Worm (Caenorhabditis elegans) whole organism, L2 larva: ENCODE data around the gene enu-3.5.

Experiments
- C34F6.9 ChIP-seq: fragments of 150-350 bp; optimal IDR thresholded peaks from 2 replicates; lab custom pipeline; 2014; ENCODE audit warnings: missing biosample characterization, missing genetic modification characterization
- F13H6.1 ChIP-seq: sonication (generic microtip); optimal IDR thresholded peaks from 2 replicates; lab custom pipeline; 2016; ENCODE audit warnings: missing genetic modification characterization, missing compliant biosample characterization
- R02D3.7 ChIP-seq: fragments of 150-350 bp; optimal IDR thresholded peaks from 2 replicates; lab custom pipeline; 2014; ENCODE audit warnings: missing biosample characterization, missing genetic modification characterization
- Y55F3AM.14 ChIP-seq: fragments of 200-800 bp; sonication (Bioruptor generic); optimal IDR thresholded peaks from 2 replicates; lab custom pipeline; 2018; ENCODE audit warnings: mild to moderate bottlenecking, missing genetic modification characterization, missing compliant biosample characterization
- ZK546.5 ChIP-seq: sonication (generic microtip); optimal IDR thresholded peaks from 2 replicates; lab custom pipeline; 2017; ENCODE audit warnings: missing biosample characterization, missing genetic modification characterization
- alr-1 ChIP-seq: fragments of 150-350 bp; optimal IDR thresholded peaks from 2 replicates; lab custom pipeline; 2014; ENCODE audit warnings: missing biosample characterization, missing genetic modification characterization
- aly-2 ChIP-seq: fragments of 150-350 bp; optimal IDR thresholded peaks from 2 replicates; lab custom pipeline; 2014; ENCODE audit warnings: missing biosample characterization, missing genetic modification characterization
- ama-1 ChIP-seq: fragments of 150-350 bp; optimal IDR thresholded peaks from 2 replicates; lab custom pipeline; 2018; ENCODE audit warnings: inconsistent platforms
- blmp-1 ChIP-seq: sonication (generic microtip); optimal IDR thresholded peaks from 2 replicates; lab custom pipeline; 2017; ENCODE audit warnings: missing genetic modification characterization, mild to moderate bottlenecking, missing compliant biosample characterization, antibody characterized with exemption, moderate library complexity; ENCODE audit not compliant: insufficient read depth
- ceh-16 ChIP-seq: fragments of 150-350 bp; optimal IDR thresholded peaks from 2 replicates; lab custom pipeline; 2014; ENCODE audit warnings: missing biosample characterization, missing genetic modification characterization
- ceh-82 ChIP-seq: fragments of 150-350 bp; optimal IDR thresholded peaks from 2 replicates; lab custom pipeline; 2014; ENCODE audit warnings: missing biosample characterization, missing genetic modification characterization
- crh-2 ChIP-seq: sonication (generic microtip); optimal IDR thresholded peaks from 2 replicates; lab custom pipeline; 2017; ENCODE audit warnings: missing biosample characterization, missing genetic modification characterization
- dmd-4 ChIP-seq: sonication (generic microtip); optimal IDR thresholded peaks from 2 replicates; lab custom pipeline; 2017; ENCODE audit warnings: missing biosample characterization, missing genetic modification characterization
- elt-1 ChIP-seq: fragments of 150-350 bp; optimal IDR thresholded peaks from 2 replicates; lab custom pipeline; 2014; ENCODE audit warnings: missing biosample characterization, missing genetic modification characterization
- fos-1 ChIP-seq: fragments of 150-350 bp; optimal IDR thresholded peaks from 2 replicates; lab custom pipeline; 2014; ENCODE audit warnings: missing biosample characterization, missing genetic modification characterization
- gmeb-1 ChIP-seq: fragments of 150-350 bp; optimal IDR thresholded peaks from 2 replicates; lab custom pipeline; 2014; ENCODE audit warnings: missing biosample characterization, missing genetic modification characterization
- lin-11 ChIP-seq: fragments of 150-350 bp; sonication (generic microtip); optimal IDR thresholded peaks from 2 replicates; lab custom pipeline; 2014; ENCODE audit warnings: missing biosample characterization, missing genetic modification characterization, inconsistent platforms, mixed read lengths
- lin-13 ChIP-seq: fragments of 150-350 bp; optimal IDR thresholded peaks from 2 replicates; lab custom pipeline; 2014; ENCODE audit warnings: missing biosample characterization, missing genetic modification reagents, missing genetic modification characterization
- mab-5 ChIP-seq: fragments of 150-350 bp; optimal IDR thresholded peaks from 2 replicates; lab custom pipeline; 2014; ENCODE audit warnings: missing biosample characterization, missing genetic modification characterization
- mbf-1 ChIP-seq: sonication (generic microtip); optimal IDR thresholded peaks from 2 replicates; lab custom pipeline; 2017; ENCODE audit warnings: missing biosample characterization, missing genetic modification characterization
- mdl-1 ChIP-seq, 2 experiments: fragments of 150-350 bp in 1 of 2; sonication (generic microtip) in 1 of 2; optimal IDR thresholded peaks; 2 replicates each; lab custom pipeline; 2017; ENCODE audit warnings: missing biosample characterization in 2 of 2, missing genetic modification characterization in 2 of 2
- nhr-10 ChIP-seq: sonication (generic microtip); optimal IDR thresholded peaks from 2 replicates; lab custom pipeline; 2017; ENCODE audit warnings: missing biosample characterization, missing genetic modification characterization
- nhr-11 ChIP-seq: fragments of 150-350 bp; optimal IDR thresholded peaks from 2 replicates; lab custom pipeline; 2014; ENCODE audit warnings: missing biosample characterization, missing genetic modification characterization
- nhr-129 ChIP-seq: fragments of 150-350 bp; optimal IDR thresholded peaks from 2 replicates; lab custom pipeline; 2014; ENCODE audit warnings: missing biosample characterization, missing genetic modification characterization
- nhr-23 ChIP-seq: fragments of 150-350 bp; optimal IDR thresholded peaks from 2 replicates; lab custom pipeline; 2014; ENCODE audit warnings: missing biosample characterization, missing genetic modification reagents, missing genetic modification characterization
- nhr-237 ChIP-seq: fragments of 150-350 bp; optimal IDR thresholded peaks from 2 replicates; lab custom pipeline; 2014; ENCODE audit warnings: missing biosample characterization, missing genetic modification characterization
- nhr-25 ChIP-seq: fragments of 150-350 bp; sonication (generic microtip); optimal IDR thresholded peaks from 3 replicates; lab custom pipeline; 2014; ENCODE audit warnings: missing biosample characterization, missing genetic modification characterization
- nhr-6 ChIP-seq: fragments of 150-350 bp; optimal IDR thresholded peaks from 2 replicates; lab custom pipeline; 2014; ENCODE audit warnings: missing biosample characterization, missing genetic modification characterization
- sem-4 ChIP-seq: fragments of 150-350 bp; optimal IDR thresholded peaks from 2 replicates; lab custom pipeline; 2014; ENCODE audit warnings: missing biosample characterization, missing genetic modification reagents, missing genetic modification characterization
- skn-1 ChIP-seq: sonication (generic microtip); optimal IDR thresholded peaks from 2 replicates; lab custom pipeline; 2017; ENCODE audit warnings: missing biosample characterization, missing genetic modification characterization
- sma-3 ChIP-seq: sonication (generic microtip); optimal IDR thresholded peaks from 2 replicates; lab custom pipeline; 2016; ENCODE audit warnings: missing genetic modification reagents, missing genetic modification characterization, missing compliant biosample characterization
- sma-9 ChIP-seq, 2 experiments: fragments of 150-350 bp in 1 of 2; sonication (generic microtip) in 1 of 2; optimal IDR thresholded peaks; 2 replicates each; lab custom pipeline; 2014 to 2016; ENCODE audit warnings: missing genetic modification characterization in 2 of 2, mild to moderate bottlenecking in 1 of 2, missing biosample characterization in 1 of 2, missing compliant biosample characterization in 1 of 2, missing genetic modification reagents in 1 of 2, moderate library complexity in 1 of 2
- snpc-4 ChIP-seq: fragments of 150-350 bp; optimal IDR thresholded peaks from 2 replicates; lab custom pipeline; 2014; ENCODE audit warnings: missing biosample characterization, missing genetic modification characterization
- unc-39 ChIP-seq: fragments of 150-350 bp; optimal IDR thresholded peaks from 2 replicates; lab custom pipeline; 2014; ENCODE audit warnings: missing biosample characterization, missing genetic modification characterization
- unc-55 ChIP-seq: fragments of 150-350 bp; sonication (generic microtip); optimal IDR thresholded peaks from 3 replicates; lab custom pipeline; 2014; ENCODE audit warnings: missing biosample characterization, missing genetic modification reagents, missing genetic modification characterization
- unc-62 ChIP-seq: fragments of 150-350 bp; optimal IDR thresholded peaks from 2 replicates; lab custom pipeline; 2014; ENCODE audit warnings: missing biosample characterization, missing genetic modification reagents, missing genetic modification characterization
- zag-1 ChIP-seq: fragments of 150-350 bp; optimal IDR thresholded peaks from 2 replicates; lab custom pipeline; 2014; ENCODE audit warnings: missing biosample characterization, missing genetic modification characterization
- ztf-11 ChIP-seq: sonication (generic microtip); optimal IDR thresholded peaks from 2 replicates; lab custom pipeline; 2017; ENCODE audit warnings: missing biosample characterization, missing genetic modification characterization
- ztf-4 ChIP-seq: fragments of 150-350 bp; optimal IDR thresholded peaks from 2 replicates; lab custom pipeline; 2014; ENCODE audit warnings: missing biosample characterization, missing genetic modification characterization

enu-3.5 gene

DNA sequence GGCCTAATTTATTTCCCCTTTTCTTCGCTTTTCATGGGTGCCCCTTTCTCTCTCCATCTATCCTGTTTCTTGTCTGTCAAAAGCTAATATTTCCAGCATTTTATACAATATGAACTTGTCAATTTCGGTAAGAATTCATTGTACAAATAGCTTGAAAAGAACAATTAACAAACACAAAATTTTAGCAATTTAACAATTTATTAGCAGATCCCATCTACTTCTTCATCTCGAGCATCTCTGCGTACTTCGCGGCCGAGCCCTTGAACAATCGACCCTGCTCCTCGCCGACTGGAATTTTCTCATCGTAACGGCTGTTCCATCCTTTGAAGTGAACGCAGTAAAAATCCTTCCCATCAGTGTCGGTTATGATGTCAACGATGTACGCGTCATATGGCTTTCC lies 2.3 kb upstream of the enu-3.5 start:
- TF ChIP-seq nhr-11, result no peak
- TF ChIP-seq mbf-1, result no peak
- TF ChIP-seq alr-1, result no peak
- no peak for TF ChIP-seq lin-11 (tag; lab: Kevin White, UChicago)
- TF ChIP-seq unc-62 (GFP tag; lab: Kevin White, UChicago), result no peak
- no peak for TF ChIP-seq lin-13 (GFP tag; lab: Kevin White, UChicago)
- TF ChIP-seq crh-2 (tag; lab: Kevin White, UChicago), result no peak
- no peak for TF ChIP-seq aly-2 (tag; lab: Kevin White, UChicago)
- no peak for TF ChIP-seq ZK546.5 (tag; lab: Kevin White, UChicago)
- no peak for TF ChIP-seq skn-1
- no peak for TF ChIP-seq ztf-11 (tag; lab: Kevin White, UChicago)
- TF ChIP-seq elt-1, result no peak
- no peak for TF ChIP-seq unc-39 (tag; lab: Kevin White, UChicago)
- TF ChIP-seq fos-1 (tag; lab: Kevin White, UChicago), result no peak

DNA sequence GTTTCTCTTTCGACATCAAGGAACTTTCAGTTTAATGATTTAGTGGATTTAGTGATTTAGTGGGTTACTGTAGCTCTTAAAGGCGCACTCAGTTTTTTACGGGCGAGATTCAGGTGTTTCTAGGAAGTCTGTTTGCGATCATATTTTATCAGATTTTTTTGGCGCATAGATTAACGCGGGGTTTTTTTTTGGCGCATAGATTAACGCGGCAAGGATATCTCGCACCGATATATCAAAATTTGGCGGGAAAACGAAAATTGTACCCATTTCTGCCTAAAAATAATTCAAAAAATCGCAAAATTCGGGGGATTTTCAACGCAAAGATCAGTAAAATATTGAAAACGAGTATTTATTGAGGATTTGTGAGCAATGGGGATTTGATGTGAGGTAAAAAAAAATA lies 2.7 kb downstream of the enu-3.5 start:
- TF ChIP-seq dmd-4 (tag; lab: Kevin White, UChicago) (no peak), blmp-1 (tag; lab: Kevin White, UChicago) (no peak), mdl-1 (tag; optimal IDR thresholded peaks at IDR 0.05; lab: Kevin White, UChicago) (no peak), ZK546.5 (tag; lab: Kevin White, UChicago) (no peak), C34F6.9 (tag; lab: Kevin White, UChicago) (no peak), mab-5 (tag; lab: Kevin White, UChicago) (no peak), nhr-237 (tag; lab: Kevin White, UChicago) (no peak), nhr-25 (tag; lab: Kevin White, UChicago) (no peak), Y55F3AM.14 (GFP tag; lab: Kevin White, UChicago) (no peak), nhr-11 (no peak), crh-2 (tag; lab: Kevin White, UChicago) (no peak), nhr-6 (tag; lab: Kevin White, UChicago) (no peak), sma-9 (GFP tag; optimal IDR thresholded peaks at IDR 0.05; lab: Kevin White, UChicago) (no peak), sma-9 (tag; optimal IDR thresholded peaks at IDR 0.05; lab: Kevin White, UChicago) (no peak), ama-1 (lab: Kevin White, UChicago) (no peak), ceh-16 (tag; lab: Kevin White, UChicago) (no peak), nhr-129 (tag; lab: Kevin White, UChicago) (no peak), skn-1 (no peak), fos-1 (tag; lab: Kevin White, UChicago) (no peak)

DNA sequence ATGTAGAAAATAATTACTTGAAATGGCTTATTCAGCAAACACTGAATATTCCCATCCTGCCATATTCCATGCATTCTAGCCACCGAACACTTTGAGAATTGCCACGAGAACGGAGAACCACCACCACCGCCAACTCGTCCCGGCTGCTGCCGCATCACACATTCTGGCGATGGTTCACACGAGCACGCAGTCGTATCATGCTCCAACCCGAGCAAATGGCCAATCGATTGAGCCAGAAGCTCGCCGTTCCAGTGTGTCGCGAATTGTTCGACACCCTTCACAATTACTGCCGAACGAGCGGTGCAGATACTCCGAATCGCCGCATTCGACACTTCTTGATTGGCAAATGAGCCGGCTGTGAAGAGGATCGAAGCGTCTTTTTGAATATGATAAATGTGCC lies 7.2 kb downstream of the enu-3.5 start:
- TF ChIP-seq ceh-82 (tag; lab: Kevin White, UChicago) (no peak), aly-2 (tag; lab: Kevin White, UChicago) (no peak), mbf-1 (no peak), R02D3.7 (tag; lab: Kevin White, UChicago) (no peak), zag-1 (tag; lab: Kevin White, UChicago) (no peak), ztf-4 (tag; lab: Kevin White, UChicago) (no peak), sem-4 (tag; lab: Kevin White, UChicago) (no peak), ceh-16 (tag; lab: Kevin White, UChicago) (no peak), F13H6.1 (tag; lab: Kevin White, UChicago) (no peak), mab-5 (tag; lab: Kevin White, UChicago) (no peak), C34F6.9 (tag; lab: Kevin White, UChicago) (no peak), unc-55 (GFP tag; lab: Kevin White, UChicago) (no peak), snpc-4 (tag; lab: Kevin White, UChicago) (no peak), nhr-23 (tag; lab: Kevin White, UChicago) (no peak), crh-2 (tag; lab: Kevin White, UChicago) (no peak), lin-13 (GFP tag; lab: Kevin White, UChicago) (no peak), gmeb-1 (tag; lab: Kevin White, UChicago) (no peak), alr-1 (no peak), blmp-1 (tag; lab: Kevin White, UChicago) (no peak), lin-11 (tag; lab: Kevin White, UChicago) (no peak)
- TF ChIP-seq, all 48 proteins: peak for 0

DNA sequence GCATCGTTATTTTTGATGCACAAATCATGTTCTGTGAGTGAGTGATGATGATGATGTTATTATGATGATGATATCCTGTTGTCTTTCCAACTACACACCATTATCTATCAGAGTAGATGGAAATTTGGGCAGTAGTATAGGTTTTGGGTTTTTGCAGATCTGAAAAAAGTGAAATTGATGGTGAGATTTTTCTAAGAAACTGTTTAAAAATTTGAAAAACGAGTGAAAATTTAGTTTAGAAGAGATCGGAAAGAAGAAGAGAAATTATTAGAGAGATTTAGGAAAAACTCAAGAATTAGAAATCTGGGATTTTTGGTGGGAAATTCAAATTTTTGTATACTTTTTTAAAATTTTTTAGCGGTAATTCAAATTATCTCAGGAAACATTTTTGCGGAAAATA lies 13.6 kb downstream of the enu-3.5 start, which contains the start of the genes Y37D8A.29 and unc-71:
TSS of gene Y37D8A.29 (minus strand) at position 101 of the 400 bp plus-strand sequence.
TSS of gene unc-71 (minus strand) at position 159 of the 400 bp plus-strand sequence.
- TF ChIP-seq Y55F3AM.14 (GFP tag; lab: Kevin White, UChicago), result no peak
- no peak for TF ChIP-seq sma-3 (GFP tag; lab: Kevin White, UChicago)
- TF ChIP-seq zag-1 (tag; lab: Kevin White, UChicago), result no peak
- no peak for TF ChIP-seq unc-62 (GFP tag; lab: Kevin White, UChicago)
- no peak for TF ChIP-seq nhr-10 (tag; lab: Kevin White, UChicago)
- TF ChIP-seq unc-39 (tag; lab: Kevin White, UChicago), result no peak
- no peak for TF ChIP-seq nhr-237 (tag; lab: Kevin White, UChicago)
- no peak for TF ChIP-seq sem-4 (tag; lab: Kevin White, UChicago)
- TF ChIP-seq ceh-82 (tag; lab: Kevin White, UChicago), result no peak
